Worm (Caenorhabditis elegans) whole organism, midembryonic: Measurements from ENCODE around the gene sri-25.

Experiments used
- T22C8.4 ChIP-seq: fragments of 200-800 bp; sonication (Bioruptor generic); IDR thresholded peaks from 2 replicates; pipeline ENCODE4 v1.3.6; 2022; ENCODE audit warnings: missing genetic modification characterization, missing compliant biosample characterization
- cog-1 ChIP-seq: sonication (generic microtip); optimal IDR thresholded peaks from 2 replicates; lab custom pipeline; 2016; ENCODE audit warnings: missing genetic modification characterization, missing compliant biosample characterization
- flt-1 ChIP-seq: fragments of 200-800 bp; sonication (Bioruptor generic); IDR thresholded peaks from 2 replicates; pipeline ENCODE4 v1.3.6; 2022; ENCODE audit warnings: missing genetic modification characterization, missing compliant biosample characterization
- klf-2 ChIP-seq: fragments of 200-800 bp; sonication (Bioruptor generic); conservative IDR thresholded peaks from 2 replicates; pipeline ENCODE4 v1.3.6; 2022; ENCODE audit warnings: missing genetic modification reagents, missing genetic modification characterization, missing compliant biosample characterization
- med-1 ChIP-seq: sonication (generic microtip); optimal IDR thresholded peaks from 2 replicates; lab custom pipeline; 2017; ENCODE audit warnings: missing genetic modification characterization, mild to moderate bottlenecking, missing compliant biosample characterization, antibody characterized with exemption, missing genetic modification reagents; ENCODE audit not compliant: insufficient read depth
- ref-1 ChIP-seq: fragments of 200-800 bp; sonication (Bioruptor generic); conservative IDR thresholded peaks from 2 replicates; pipeline ENCODE4 v1.3.6; 2022; ENCODE audit warnings: missing genetic modification reagents, missing genetic modification characterization, missing compliant biosample characterization
- tab-1 ChIP-seq: fragments of 200-800 bp; sonication (Bioruptor generic); IDR thresholded peaks from 2 replicates; pipeline ENCODE4 v1.3.6; 2022; ENCODE audit warnings: missing genetic modification characterization, missing compliant biosample characterization
- ztf-23 ChIP-seq: fragments of 200-800 bp; sonication (Bioruptor generic); IDR thresholded peaks from 2 replicates; pipeline ENCODE4 v1.3.6; 2022; ENCODE audit warnings: missing genetic modification reagents, missing genetic modification characterization, missing compliant biosample characterization
- ztf-29 ChIP-seq: fragments of 200-800 bp; sonication (Bioruptor generic); IDR thresholded peaks from 2 replicates; pipeline ENCODE4 v1.3.6; 2022; ENCODE audit warnings: missing genetic modification reagents, missing genetic modification characterization, missing compliant biosample characterization

DNA sequence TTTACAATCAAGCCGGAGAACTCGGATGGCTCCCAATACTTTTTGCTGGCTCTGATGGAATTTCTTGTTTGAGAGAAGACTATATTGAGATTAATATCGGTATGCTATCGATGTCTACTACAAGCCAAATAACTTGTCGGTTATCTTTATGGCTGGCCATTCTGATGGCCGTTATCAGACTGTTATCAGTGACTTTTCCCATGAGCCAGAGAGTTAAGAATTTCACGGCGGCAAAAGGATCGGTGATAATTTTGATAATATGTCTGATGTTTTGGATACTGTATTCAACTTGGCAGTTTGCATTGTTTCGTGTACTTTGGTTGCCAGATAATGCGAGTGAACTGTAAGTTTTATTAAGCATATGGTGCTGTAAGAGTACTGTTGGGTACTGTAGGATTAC lies 9.4 kb downstream of the sri-25 start:
- TF ChIP-seq ztf-23 (GFP tag; lab: Robert Waterston, UW) = no peak
- no peak for TF ChIP-seq ztf-29
- no peak for TF ChIP-seq T22C8.4 (GFP tag; lab: Robert Waterston, UW)
- TF ChIP-seq flt-1 (GFP tag; lab: Robert Waterston, UW) = no peak
- TF ChIP-seq tab-1 = no peak
- no peak for TF ChIP-seq klf-2 (GFP tag; lab: Robert Waterston, UW)
- TF ChIP-seq cog-1 (tag; lab: Kevin White, UChicago) = no peak
- no peak for TF ChIP-seq ref-1 (GFP tag; lab: Robert Waterston, UW)
- no peak for TF ChIP-seq med-1 (GFP tag; lab: Kevin White, UChicago)
